Fruit fly (Drosophila melanogaster): ENCODE data around the gene dmrt99B.

The dmrt99B gene

dm6 chr3R:29745056-29745455, 52.7 kb downstream of the dmrt99B start, which contains the start of the genes Wdr24 and IntS11 (continued):
- TF ChIP-seq CG9727 (GFP tag; optimal IDR thresholded peaks at IDR 0.05) (peak; percentile 56), Lim3 (GFP tag; IDR thresholded peaks at IDR 0.05) (peak; percentile 64), CG32772 (GFP tag; IDR thresholded peaks at IDR 0.05) (peak; percentile 97), CG15479 (GFP tag; optimal IDR thresholded peaks at IDR 0.05) (no peak), CG12744 (GFP tag; optimal IDR thresholded peaks at IDR 0.05) (peak; percentile 63), seq (GFP tag; IDR thresholded peaks at IDR 0.05) (peak; percentile 69), MTF-1 (GFP tag; optimal IDR thresholded peaks at IDR 0.05; ENCODE audit: borderline replicate concordance) (no peak), CG6175 (GFP tag; IDR thresholded peaks at IDR 0.05) (peak; percentile 88), ERR (GFP tag; optimal IDR thresholded peaks at IDR 0.05) (peak; percentile 15), tin (GFP tag; optimal IDR thresholded peaks at IDR 0.05) (peak; percentile 58), CG3163 (GFP tag; optimal IDR thresholded peaks at IDR 0.05) (no peak), Gug (GFP tag; IDR thresholded peaks at IDR 0.05) (peak; percentile 91), run (tag; optimal IDR thresholded peaks at IDR 0.05) (no peak), Ravus (GFP tag; IDR thresholded peaks at IDR 0.05) (peak; percentile 68), cwo (GFP tag; optimal IDR thresholded peaks at IDR 0.05) (peak; percentile 62), Ada2b (GFP tag; IDR thresholded peaks at IDR 0.05) (peak; percentile 84), fd64A (GFP tag; optimal IDR thresholded peaks at IDR 0.05) (no peak), CG13123 (GFP tag; optimal IDR thresholded peaks at IDR 0.05) (peak; percentile 51), jing (GFP tag; optimal IDR thresholded peaks at IDR 0.05) (no peak), CG12659 (GFP tag; optimal IDR thresholded peaks at IDR 0.05) (peak; percentile 91), tup (GFP tag; optimal IDR thresholded peaks at IDR 0.05) (peak; percentile 37), CG9876 (GFP tag; optimal IDR thresholded peaks at IDR 0.05) (no peak), CG3847 (GFP tag; IDR thresholded peaks at IDR 0.05) (peak; percentile 96), CG2129 (GFP tag; IDR thresholded peaks at IDR 0.05; ENCODE audit: partially characterized antibody) (no peak), NK7.1 (GFP tag; optimal IDR thresholded peaks at IDR 0.05) (no peak), repo (GFP tag; optimal IDR thresholded peaks at IDR 0.05) (no peak), ato (GFP tag; IDR thresholded peaks at IDR 0.05; ENCODE audit: partially characterized antibody) (no peak), gcm (GFP tag; optimal IDR thresholded peaks at IDR 0.05) (no peak), C15 (GFP tag; IDR thresholded peaks at IDR 0.05) (peak; percentile 53), fru (optimal IDR thresholded peaks at IDR 0.05) (no peak), otp (GFP tag; IDR thresholded peaks at IDR 0.05) (peak; percentile 65; the same call in 1 of the 3 replicates), pho (GFP tag; optimal IDR thresholded peaks at IDR 0.05) (peak; percentile 82), luna (GFP tag; optimal IDR thresholded peaks at IDR 0.05) (peak; percentile 12), CG6254 (GFP tag; optimal IDR thresholded peaks at IDR 0.05) (peak; percentile 30), ranshi (GFP tag; IDR thresholded peaks at IDR 0.05) (peak; percentile 94), H2.0 (GFP tag; IDR thresholded peaks at IDR 0.05) (peak; percentile 92), CG15269 (tag; optimal IDR thresholded peaks at IDR 0.05) (peak; percentile 86), Tbp (GFP tag; optimal IDR thresholded peaks at IDR 0.05) (no peak), CG11085 (GFP tag; IDR thresholded peaks at IDR 0.05) (peak; percentile 92), tio (GFP tag; optimal IDR thresholded peaks at IDR 0.05) (no peak), chn (GFP tag; optimal IDR thresholded peaks at IDR 0.05) (peak; percentile 83), stwl (tag; optimal IDR thresholded peaks at IDR 0.05) (peak; percentile 65), ATbp (GFP tag; optimal IDR thresholded peaks at IDR 0.05) (no peak), CHES-1-like (GFP tag; optimal IDR thresholded peaks at IDR 0.05) (peak; percentile 72), CG3838 (GFP tag; optimal IDR thresholded peaks at IDR 0.05) (no peak), Ptx1 (GFP tag; IDR thresholded peaks at IDR 0.05) (peak; percentile 98), CG31388 (GFP tag; optimal IDR thresholded peaks at IDR 0.05) (peak; percentile 34), Fer1 (GFP tag; optimal IDR thresholded peaks at IDR 0.05) (peak; percentile 73), CG31365 (tag; optimal IDR thresholded peaks at IDR 0.05) (peak; percentile 9), CG10431 (GFP tag; optimal IDR thresholded peaks at IDR 0.05) (no peak), Ssrp (tag; optimal IDR thresholded peaks at IDR 0.05) (peak; percentile 74), nom (GFP tag; optimal IDR thresholded peaks at IDR 0.05) (peak; percentile 79)

Measured in whole organism, embryonic.